Worm (Caenorhabditis elegans) whole organism, late embryonic: ENCODE results near the gene ech-3.

Experiments used
- K02D7.2 ChIP-seq: sonication (generic microtip); optimal IDR thresholded peaks from 2 replicates; lab custom pipeline; 2017; ENCODE audit warnings: mild to moderate bottlenecking, missing genetic modification characterization, missing compliant biosample characterization
- ama-1 ChIP-seq: fragments of 150-350 bp; optimal IDR thresholded peaks from 2 replicates; lab custom pipeline; 2014
- ceh-14 ChIP-seq: sonication (generic microtip); optimal IDR thresholded peaks from 2 replicates; lab custom pipeline; 2016; ENCODE audit warnings: missing genotype, missing genetic modification characterization, missing compliant biosample characterization
- elt-2 ChIP-seq: sonication (generic microtip); optimal IDR thresholded peaks from 2 replicates; lab custom pipeline; 2016; ENCODE audit warnings: missing genetic modification reagents, missing genetic modification characterization, missing compliant biosample characterization
- ets-4 ChIP-seq: sonication (generic microtip); optimal IDR thresholded peaks from 2 replicates; lab custom pipeline; 2016; ENCODE audit warnings: missing genetic modification characterization, missing compliant biosample characterization
- lim-6 ChIP-seq: sonication (generic microtip); optimal IDR thresholded peaks from 2 replicates; lab custom pipeline; 2016; ENCODE audit warnings: missing genetic modification characterization, missing compliant biosample characterization
- lin-11 ChIP-seq: fragments of 200-800 bp; sonication (Bioruptor generic); optimal IDR thresholded peaks from 2 replicates; lab custom pipeline; 2018; ENCODE audit warnings: mild to moderate bottlenecking, missing genetic modification characterization, missing compliant biosample characterization
- nhr-11 ChIP-seq: fragments of 150-350 bp; optimal IDR thresholded peaks from 2 replicates; lab custom pipeline; 2014; ENCODE audit warnings: missing biosample characterization, missing genetic modification characterization
- pha-4 ChIP-seq: fragments of 150-350 bp; optimal IDR thresholded peaks from 2 replicates; lab custom pipeline; 2018; ENCODE audit warnings: missing biosample characterization, missing genetic modification reagents, missing genetic modification characterization
- ref-2 ChIP-seq: sonication (generic microtip); optimal IDR thresholded peaks from 2 replicates; lab custom pipeline; 2016; ENCODE audit warnings: missing genetic modification characterization, missing compliant biosample characterization
- sdc-2 ChIP-seq: sonication (generic microtip); optimal IDR thresholded peaks from 2 replicates; lab custom pipeline; 2016; ENCODE audit warnings: missing genotype, missing genetic modification characterization, missing compliant biosample characterization

DNA sequence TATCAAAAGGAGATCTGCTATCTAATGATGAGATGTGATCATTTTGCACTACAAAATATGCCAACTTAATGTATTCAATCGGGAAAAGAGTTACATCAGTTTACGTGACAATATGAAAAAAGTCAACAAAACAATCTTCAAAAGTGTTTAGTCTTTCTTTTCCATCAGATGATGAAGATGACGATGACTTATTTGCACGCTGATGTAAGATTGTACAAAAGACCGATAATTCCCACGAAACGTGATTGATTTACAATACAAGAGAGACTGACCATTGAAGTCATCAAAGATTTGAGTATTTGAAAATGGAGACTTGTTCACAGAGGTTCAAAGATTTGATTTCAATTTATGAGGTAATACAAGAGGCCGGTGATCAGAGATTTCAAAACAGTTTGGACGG is 3.2 kb downstream of the ech-3 start:
- TF ChIP-seq K02D7.2 (tag; lab: Kevin White, UChicago) (no peak), ama-1 (lab: Kevin White, UChicago) (no peak), nhr-11 (tag; lab: Kevin White, UChicago) (no peak), pha-4 (no peak), ceh-14 (tag; lab: Kevin White, UChicago) (no peak), ets-4 (tag; lab: Kevin White, UChicago) (no peak), elt-2 (no peak), lim-6 (tag; lab: Kevin White, UChicago) (no peak), ref-2 (tag; lab: Kevin White, UChicago) (no peak), lin-11 (tag; lab: Kevin White, UChicago) (no peak), sdc-2 (tag; lab: Kevin White, UChicago) (no peak)
